Fruit fly (Drosophila melanogaster): ENCODE data around the gene abd-A.

The abd-A gene

DNA sequence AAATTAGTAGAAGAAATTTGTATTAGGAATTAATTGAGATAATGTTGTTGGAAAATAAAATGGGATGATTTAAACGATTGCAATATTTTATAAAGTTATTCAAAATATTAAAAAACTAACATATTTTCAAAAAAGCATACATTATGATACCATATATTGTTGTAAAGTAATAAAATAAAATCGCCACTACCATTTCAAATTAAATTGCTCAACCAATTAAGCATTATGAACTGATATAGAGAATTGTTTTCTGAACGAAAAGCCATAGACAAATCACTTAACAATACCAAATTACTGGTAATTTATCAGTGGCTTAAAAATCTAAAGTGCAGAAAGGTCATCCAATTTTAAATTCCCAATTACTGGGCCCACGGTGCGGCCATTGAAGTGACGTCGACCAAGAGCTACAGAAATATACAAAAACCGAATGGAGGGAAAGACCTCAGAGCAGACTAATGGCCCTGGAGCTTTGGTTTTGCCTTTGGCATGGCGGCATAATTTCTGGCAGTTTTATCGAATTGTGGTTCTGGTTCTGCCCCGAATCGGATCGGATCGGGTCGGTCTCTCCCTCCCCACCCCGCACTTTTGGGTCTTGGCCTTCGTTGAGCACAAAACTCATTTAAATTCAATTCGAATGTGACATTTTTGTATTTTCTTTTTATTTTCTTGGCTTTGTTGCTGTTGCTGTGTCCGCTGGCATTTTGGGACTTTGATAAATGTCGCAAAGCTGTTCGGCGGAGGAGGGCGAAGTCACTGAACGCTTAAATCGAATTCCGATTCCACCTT is 43.3 kb upstream of the abd-A start (continued):
- TF ChIP-seq D (optimal IDR thresholded peaks at IDR 0.05) (no peak), D (GFP tag; optimal IDR thresholded peaks at IDR 0.05) (no peak), CG18262 (tag; optimal IDR thresholded peaks at IDR 0.05) (peak; percentile 45), tap (tag; optimal IDR thresholded peaks at IDR 0.05) (no peak), CG10462 (GFP tag; optimal IDR thresholded peaks at IDR 0.05) (no peak), row (GFP tag; IDR thresholded peaks at IDR 0.05) (peak; percentile 18; the same call in 1 of the 3 replicates), CG10147 (GFP tag; optimal IDR thresholded peaks at IDR 0.05) (no peak), Gug (GFP tag; IDR thresholded peaks at IDR 0.05) (no peak), CG15514 (GFP tag; optimal IDR thresholded peaks at IDR 0.05) (no peak), Drgx (GFP tag; IDR thresholded peaks at IDR 0.05) (no peak), lmd (GFP tag; IDR thresholded peaks at IDR 0.05) (no peak), CG3995 (GFP tag; optimal IDR thresholded peaks at IDR 0.05) (no peak), CG6683 (GFP tag; optimal IDR thresholded peaks at IDR 0.05) (no peak), yki (optimal IDR thresholded peaks at IDR 0.05) (no peak), slbo (GFP tag; IDR thresholded peaks at IDR 0.05) (no peak), vvl (GFP tag; IDR thresholded peaks at IDR 0.05) (0 out of 2 replicates have a peak, but pooled peaks have one; percentile 40), H2.0 (GFP tag; IDR thresholded peaks at IDR 0.05) (no peak), seq (GFP tag; IDR thresholded peaks at IDR 0.05) (no peak), insv (GFP tag; optimal IDR thresholded peaks at IDR 0.05) (no peak), H15 (GFP tag; IDR thresholded peaks at IDR 0.05) (no peak), Scr (GFP tag; IDR thresholded peaks at IDR 0.05; ENCODE audit: partially characterized antibody) (no peak), CG11247 (GFP tag; IDR thresholded peaks at IDR 0.05) (no peak), Trl (optimal IDR thresholded peaks at IDR 0.05) (no peak), Trl (GFP tag; optimal IDR thresholded peaks at IDR 0.05) (no peak), CG9437 (GFP tag; optimal IDR thresholded peaks at IDR 0.05) (peak; percentile 53), CG6254 (GFP tag; optimal IDR thresholded peaks at IDR 0.05) (no peak), stwl (tag; optimal IDR thresholded peaks at IDR 0.05) (no peak), jumu (GFP tag; optimal IDR thresholded peaks at IDR 0.05) (no peak), CG6765 (GFP tag; optimal IDR thresholded peaks at IDR 0.05) (no peak), CG18764 (GFP tag; optimal IDR thresholded peaks at IDR 0.05) (no peak), CG6813 (GFP tag; optimal IDR thresholded peaks at IDR 0.05) (no peak), lov (optimal IDR thresholded peaks at IDR 0.05) (no peak), lov (GFP tag; IDR thresholded peaks at IDR 0.05) (no peak), salm (tag; optimal IDR thresholded peaks at IDR 0.05) (no peak), CG31388 (GFP tag; optimal IDR thresholded peaks at IDR 0.05) (no peak), Doc2 (GFP tag; IDR thresholded peaks at IDR 0.05) (no peak), gfzf (GFP tag; optimal IDR thresholded peaks at IDR 0.05) (no peak), ab (GFP tag; optimal IDR thresholded peaks at IDR 0.05) (no peak), gro (GFP tag; optimal IDR thresholded peaks at IDR 0.05) (no peak), vnd (GFP tag; IDR thresholded peaks at IDR 0.05; ENCODE audit: partially characterized antibody) (no peak), CG15011 (GFP tag; optimal IDR thresholded peaks at IDR 0.05) (no peak), CG7372 (GFP tag; IDR thresholded peaks at IDR 0.05) (no peak), Oaz (GFP tag; IDR thresholded peaks at IDR 0.05) (no peak), eve (GFP tag; optimal IDR thresholded peaks at IDR 0.05) (peak in 1 of 2 experiments; percentile 39), gem (tag; optimal IDR thresholded peaks at IDR 0.05) (peak; percentile 48), sug (tag; optimal IDR thresholded peaks at IDR 0.05) (no peak), CG31365 (tag; optimal IDR thresholded peaks at IDR 0.05) (no peak), CG11504 (tag; optimal IDR thresholded peaks at IDR 0.05) (peak; percentile 58), oc (tag; optimal IDR thresholded peaks at IDR 0.05) (no peak), gsb-n (tag; optimal IDR thresholded peaks at IDR 0.05) (no peak), toy (GFP tag; IDR thresholded peaks at IDR 0.05) (no peak), CG8765 (GFP tag; IDR thresholded peaks at IDR 0.05) (no peak)
